Worm (Caenorhabditis elegans): ENCODE data around the gene cox-6C.

DNA sequence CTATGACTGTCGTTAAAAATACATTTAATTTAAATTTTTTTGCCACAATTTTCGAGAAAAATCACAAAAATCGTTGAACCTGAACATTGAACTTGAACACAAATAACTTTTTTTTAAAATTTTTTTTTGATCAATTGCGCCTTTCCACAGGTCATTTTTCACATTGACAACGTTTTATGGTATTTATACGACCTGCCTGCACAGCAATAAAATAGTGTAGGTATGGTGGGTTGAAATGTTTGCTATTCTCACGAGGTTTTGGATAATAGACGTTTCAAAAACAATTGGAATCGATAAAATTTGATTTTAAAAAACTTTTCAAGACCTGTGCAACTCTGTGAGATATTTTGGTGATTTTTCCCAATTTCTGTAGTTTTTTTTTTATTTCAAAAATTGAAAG, 48.3 kb upstream of the cox-6C start:
- no peak for TF ChIP-seq skn-1 (tag; optimal IDR thresholded peaks at IDR 0.05)
- TF ChIP-seq unc-62 (GFP tag; optimal IDR thresholded peaks at IDR 0.05): no peak
- no peak for TF ChIP-seq elt-1 (tag; optimal IDR thresholded peaks at IDR 0.05)
- TF ChIP-seq nhr-25 (tag; optimal IDR thresholded peaks at IDR 0.05): no peak
- no peak for TF ChIP-seq snpc-4 (tag; optimal IDR thresholded peaks at IDR 0.05)
